Worm (Caenorhabditis elegans) whole organism, young adult: ENCODE data around the gene dos-2.

Experiments used
- ceh-100 ChIP-seq: fragments of 200-800 bp; sonication (Bioruptor generic); IDR thresholded peaks from 2 replicates; pipeline ENCODE4 v1.3.6; 2022; ENCODE audit warnings: missing genetic modification reagents, missing genetic modification characterization, missing compliant biosample characterization
- hrde-1 ChIP-seq: sonication (generic microtip); optimal IDR thresholded peaks from 2 replicates; lab custom pipeline; 2016; ENCODE audit warnings: missing genetic modification characterization, mild to moderate bottlenecking, missing compliant biosample characterization, moderate library complexity, missing genotype, missing genetic modification reagents, borderline replicate concordance
- lag-1 ChIP-seq: fragments of 200-800 bp; sonication (Bioruptor generic); IDR thresholded peaks from 2 replicates; pipeline ENCODE4 v1.3.6; 2022; ENCODE audit warnings: missing genetic modification reagents, missing genetic modification characterization, missing compliant biosample characterization
- pha-4 ChIP-seq: fragments of 150-350 bp; sonication (generic microtip); optimal IDR thresholded peaks from 2 replicates; lab custom pipeline; 2014; ENCODE audit warnings: missing biosample characterization, missing genetic modification reagents, missing genetic modification characterization
- rcor-1 ChIP-seq: fragments of 200-800 bp; sonication (Bioruptor generic); IDR thresholded peaks from 2 replicates; pipeline ENCODE4 v1.3.6; 2022; ENCODE audit warnings: missing genetic modification reagents, missing genetic modification characterization, missing compliant biosample characterization
- repo-1 ChIP-seq: sonication (generic microtip); optimal IDR thresholded peaks from 2 replicates; lab custom pipeline; 2017; ENCODE audit warnings: mild to moderate bottlenecking, missing genetic modification characterization, missing compliant biosample characterization
- rpc-1 ChIP-seq, 2 experiments: fragments of 150-350 bp in 1 of 2; sonication (generic microtip) in 1 of 2; optimal IDR thresholded peaks; 2 replicates each; lab custom pipeline; 2014 to 2018; ENCODE audit warnings: missing biosample characterization in 1 of 2, missing genetic modification characterization in 1 of 2, missing genetic modification reagents in 1 of 2, missing genotype in 1 of 2

DNA sequence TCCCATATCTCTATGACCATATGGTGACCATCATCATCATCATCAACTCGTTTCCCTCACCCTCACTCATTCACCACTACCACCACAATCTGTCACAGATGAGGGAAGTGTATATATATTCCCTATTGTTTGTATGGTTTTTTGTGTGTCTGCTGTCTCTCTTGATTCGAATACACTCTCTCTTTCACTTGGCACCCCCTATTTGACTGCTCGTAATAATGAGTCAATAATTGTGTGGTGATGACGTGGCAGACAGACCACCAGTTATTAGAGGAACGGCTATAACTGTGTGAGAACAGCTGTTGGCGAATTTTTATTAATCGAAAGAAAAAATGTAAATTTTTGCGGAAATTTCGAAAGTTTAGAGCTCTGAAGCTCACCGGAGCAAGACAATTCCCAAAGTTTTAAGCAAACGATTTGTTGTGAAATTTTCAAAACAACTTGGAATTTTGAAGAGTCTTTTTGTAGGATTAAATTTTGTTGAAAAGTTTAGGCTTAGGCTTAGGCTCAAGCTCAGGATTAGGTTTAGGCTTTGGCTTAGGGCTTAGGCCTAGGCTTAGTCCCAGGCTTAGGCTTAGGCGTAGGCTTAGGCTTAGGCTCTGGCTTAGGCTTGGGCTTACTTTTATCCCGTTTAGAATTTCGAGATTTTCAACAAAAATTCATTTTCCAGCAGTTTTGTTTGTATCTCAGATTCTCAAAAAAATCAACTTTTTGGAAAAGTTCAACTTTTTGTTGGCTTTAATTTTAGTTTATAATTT lies 18.4 kb upstream of the dos-2 start:
- TF ChIP-seq hrde-1 (tag; lab: Kevin White, UChicago): no peak
- no peak for TF ChIP-seq repo-1
- no peak for TF ChIP-seq rpc-1 (optimal IDR thresholded peaks at IDR 0.05; lab: Kevin White, UChicago)
- TF ChIP-seq rpc-1 (tag; optimal IDR thresholded peaks at IDR 0.05; lab: Kevin White, UChicago): no peak
- no peak for TF ChIP-seq rcor-1
- no peak for TF ChIP-seq pha-4 (tag; lab: Kevin White, UChicago)
- no peak for TF ChIP-seq ceh-100 (GFP tag; lab: Robert Waterston, UW)
- TF ChIP-seq lag-1: no peak
